Fruit fly (Drosophila melanogaster) whole organism, embryonic: ENCODE data around the gene CG9676.

Experiments used
- ATbp ChIP-seq: fragments of 200-800 bp; sonication (Bioruptor generic); optimal IDR thresholded peaks from 2 replicates; lab custom pipeline; 2017; ENCODE audit warnings: missing biosample characterization, mild to moderate bottlenecking, missing genetic modification characterization, missing genetic modification reagents
- Asciz ChIP-seq: fragments of 200-800 bp; sonication (Bioruptor generic); optimal IDR thresholded peaks from 2 replicates; lab custom pipeline; 2017; ENCODE audit warnings: missing biosample characterization, mild to moderate bottlenecking, missing genetic modification characterization, missing genetic modification reagents
- CG10431 ChIP-seq: fragments of 200-800 bp; sonication (Bioruptor generic); optimal IDR thresholded peaks from 3 replicates; lab custom pipeline; 2018; ENCODE audit warnings: missing biosample characterization, mild to moderate bottlenecking, missing genetic modification characterization
- CG11247 ChIP-seq: fragments of 200-800 bp; sonication (Bioruptor generic); IDR thresholded peaks from 2 replicates; pipeline ENCODE4 v1.3.6; 2022; ENCODE audit warnings: missing biosample characterization, missing genetic modification characterization
- CG11504 ChIP-seq: fragments of 200-800 bp; sonication (Bioruptor generic); optimal IDR thresholded peaks from 3 replicates; lab custom pipeline; 2019; ENCODE audit warnings: missing biosample characterization, mild to moderate bottlenecking, missing genetic modification characterization, moderate library complexity
- CG12391 ChIP-seq: fragments of 200-800 bp; sonication (Bioruptor generic); optimal IDR thresholded peaks from 3 replicates; lab custom pipeline; 2018; ENCODE audit warnings: missing biosample characterization, mild to moderate bottlenecking, missing genetic modification characterization, moderate library complexity
- CG14441 ChIP-seq: fragments of 200-800 bp; sonication (Bioruptor generic); IDR thresholded peaks from 2 replicates; pipeline ENCODE4 v1.3.6; 2022; ENCODE audit warnings: missing biosample characterization, missing genetic modification characterization
- CG17361 ChIP-seq: fragments of 200-800 bp; sonication (Bioruptor generic); IDR thresholded peaks from 3 replicates; pipeline ENCODE4 v1.3.6; 2022; ENCODE audit warnings: missing biosample characterization, missing genetic modification characterization
- CG17385 ChIP-seq: fragments of 200-800 bp; sonication (Bioruptor generic); optimal IDR thresholded peaks from 3 replicates; lab custom pipeline; 2018; ENCODE audit warnings: missing biosample characterization, mild to moderate bottlenecking, missing genetic modification characterization
- CG17912 ChIP-seq: fragments of 200-800 bp; sonication (Bioruptor generic); optimal IDR thresholded peaks from 2 replicates; lab custom pipeline; 2018; ENCODE audit warnings: missing biosample characterization, mild to moderate bottlenecking, missing genetic modification characterization
- CG18476 ChIP-seq: fragments of 200-800 bp; sonication (Bioruptor generic); optimal IDR thresholded peaks from 2 replicates; lab custom pipeline; 2016; ENCODE audit warnings: missing biosample characterization, mild to moderate bottlenecking, missing genetic modification characterization
- CG31441 ChIP-seq: fragments of 200-800 bp; sonication (Bioruptor generic); IDR thresholded peaks from 2 replicates; pipeline ENCODE4 v1.3.6; 2022; ENCODE audit warnings: missing biosample characterization, missing genetic modification characterization
- CG3407 ChIP-seq: fragments of 200-800 bp; sonication (Bioruptor generic); optimal IDR thresholded peaks from 2 replicates; lab custom pipeline; 2018; ENCODE audit warnings: missing biosample characterization, mild to moderate bottlenecking, missing genetic modification characterization
- CG7839 ChIP-seq: fragments of 200-800 bp; sonication (Bioruptor generic); optimal IDR thresholded peaks from 3 replicates; lab custom pipeline; 2018; ENCODE audit warnings: missing biosample characterization, mild to moderate bottlenecking, missing genetic modification characterization, moderate library complexity
- CG8388 ChIP-seq: fragments of 200-800 bp; sonication (Bioruptor generic); optimal IDR thresholded peaks from 2 replicates; lab custom pipeline; 2019; ENCODE audit warnings: missing biosample characterization, mild to moderate bottlenecking, missing genetic modification characterization, moderate library complexity
- CG9609 ChIP-seq: fragments of 200-800 bp; sonication (Bioruptor generic); optimal IDR thresholded peaks from 3 replicates; lab custom pipeline; 2016; ENCODE audit warnings: missing biosample characterization, missing genetic modification characterization
- Dip3 ChIP-seq: fragments of 200-800 bp; sonication (Bioruptor generic); optimal IDR thresholded peaks from 3 replicates; lab custom pipeline; 2016; ENCODE audit warnings: missing biosample characterization, missing genetic modification characterization
- Ets65A ChIP-seq: fragments of 200-800 bp; sonication (Bioruptor generic); peaks from one replicate; lab custom pipeline; 2016; ENCODE audit warnings: missing biosample characterization, missing genetic modification characterization
- MTF-1 ChIP-seq: fragments of 200-800 bp; sonication (Bioruptor generic); optimal IDR thresholded peaks from 2 replicates; lab custom pipeline; 2018; ENCODE audit warnings: missing biosample characterization, mild to moderate bottlenecking, missing genetic modification characterization, borderline replicate concordance
- Med ChIP-seq: fragments of 200-800 bp; sonication (Bioruptor generic); peaks from one replicate; lab custom pipeline; 2016; ENCODE audit warnings: missing biosample characterization, missing genetic modification characterization, mild to moderate bottlenecking, inconsistent platforms, moderate library complexity
- NC2α ChIP-seq: fragments of 200-800 bp; sonication (Bioruptor generic); optimal IDR thresholded peaks from 2 replicates; lab custom pipeline; 2016; ENCODE audit warnings: missing biosample characterization, missing genetic modification characterization
- NC2β ChIP-seq: fragments of 200-800 bp; sonication (Bioruptor generic); optimal IDR thresholded peaks from 2 replicates; lab custom pipeline; 2016; ENCODE audit warnings: missing biosample characterization, missing genetic modification characterization
- Oli ChIP-seq: fragments of 200-800 bp; sonication (Bioruptor generic); optimal IDR thresholded peaks from 2 replicates; lab custom pipeline; 2018; ENCODE audit warnings: missing biosample characterization, mild to moderate bottlenecking, missing genetic modification characterization, moderate library complexity
- Side ChIP-seq: fragments of 200-800 bp; sonication (Bioruptor generic); optimal IDR thresholded peaks from 2 replicates; lab custom pipeline; 2016; ENCODE audit warnings: missing biosample characterization, missing genetic modification characterization
- Six4 ChIP-seq: fragments of 200-800 bp; sonication (Bioruptor generic); optimal IDR thresholded peaks from 2 replicates; lab custom pipeline; 2016; ENCODE audit warnings: missing biosample characterization, missing genetic modification characterization
- Sox100B ChIP-seq: fragments of 200-800 bp; sonication (Bioruptor generic); optimal IDR thresholded peaks from 3 replicates; lab custom pipeline; 2018; ENCODE audit warnings: missing biosample characterization, mild to moderate bottlenecking, missing genetic modification characterization
- Ssrp ChIP-seq: fragments of 200-800 bp; sonication (Bioruptor generic); optimal IDR thresholded peaks from 2 replicates; lab custom pipeline; 2018; ENCODE audit warnings: missing biosample characterization, mild to moderate bottlenecking, missing genetic modification characterization, moderate library complexity
- aop ChIP-seq: fragments of 200-800 bp; sonication (Bioruptor generic); IDR thresholded peaks from 2 replicates; pipeline ENCODE4 v1.3.6; 2022; ENCODE audit warnings: missing biosample characterization, missing genetic modification characterization
- bsh ChIP-seq, 2 experiments: fragments of 200-800 bp; sonication (Bioruptor generic); optimal IDR thresholded peaks; 2 replicates each; lab custom pipeline; 2017 to 2018; ENCODE audit warnings: mild to moderate bottlenecking in 2 of 2, missing biosample characterization in 2 of 2, missing genetic modification characterization in 2 of 2, moderate library complexity in 1 of 2
- chm ChIP-seq: fragments of 200-800 bp; sonication (Bioruptor generic); IDR thresholded peaks from 2 replicates; pipeline ENCODE4 v1.3.6; 2022; ENCODE audit warnings: missing biosample characterization, missing genetic modification characterization
- chn ChIP-seq: fragments of 200-800 bp; sonication (Bioruptor generic); optimal IDR thresholded peaks from 2 replicates; lab custom pipeline; 2016; ENCODE audit warnings: missing biosample characterization, missing genetic modification characterization
- dan ChIP-seq: fragments of 200-800 bp; sonication (Bioruptor generic); IDR thresholded peaks from 2 replicates; pipeline ENCODE4 v1.3.6; 2022; ENCODE audit warnings: missing biosample characterization, missing genetic modification characterization
- dmrt99B ChIP-seq: fragments of 200-800 bp; sonication (Bioruptor generic); optimal IDR thresholded peaks from 2 replicates; lab custom pipeline; 2018; ENCODE audit warnings: missing biosample characterization, mild to moderate bottlenecking, missing genetic modification characterization, moderate library complexity
- exex ChIP-seq: fragments of 200-800 bp; sonication (Bioruptor generic); optimal IDR thresholded peaks from 4 replicates; lab custom pipeline; 2018; ENCODE audit warnings: missing biosample characterization, mild to moderate bottlenecking, missing genetic modification characterization, moderate library complexity
- fd96Cb ChIP-seq: fragments of 200-800 bp; sonication (Bioruptor generic); optimal IDR thresholded peaks from 2 replicates; lab custom pipeline; 2018; ENCODE audit warnings: missing biosample characterization, mild to moderate bottlenecking, missing genetic modification characterization, moderate library complexity
- gem ChIP-seq: fragments of 200-800 bp; sonication (Bioruptor generic); optimal IDR thresholded peaks from 2 replicates; lab custom pipeline; 2019; ENCODE audit warnings: missing biosample characterization, mild to moderate bottlenecking, missing genetic modification characterization, moderate library complexity
- gsb ChIP-seq: fragments of 200-800 bp; sonication (Bioruptor generic); IDR thresholded peaks from 2 replicates; pipeline ENCODE4 v1.3.6; 2022; ENCODE audit warnings: missing biosample characterization, missing genetic modification characterization
- nmo ChIP-seq: fragments of 200-800 bp; sonication (Bioruptor generic); optimal IDR thresholded peaks from 2 replicates; lab custom pipeline; 2018; ENCODE audit warnings: missing biosample characterization, mild to moderate bottlenecking, missing genetic modification characterization, moderate library complexity
- phol ChIP-seq: fragments of 200-800 bp; sonication (Bioruptor generic); optimal IDR thresholded peaks from 3 replicates; lab custom pipeline; 2018; ENCODE audit warnings: missing biosample characterization, mild to moderate bottlenecking, missing genetic modification characterization, moderate library complexity
- sens ChIP-seq: fragments of 200-800 bp; sonication (Bioruptor generic); peaks from one replicate; lab custom pipeline; 2016; ENCODE audit warnings: missing biosample characterization, missing genetic modification characterization
- tup ChIP-seq: fragments of 200-800 bp; sonication (Bioruptor generic); optimal IDR thresholded peaks from 2 replicates; lab custom pipeline; 2016; ENCODE audit warnings: missing biosample characterization, mild to moderate bottlenecking, missing genetic modification characterization, moderate library complexity

The CG9676 gene

DNA sequence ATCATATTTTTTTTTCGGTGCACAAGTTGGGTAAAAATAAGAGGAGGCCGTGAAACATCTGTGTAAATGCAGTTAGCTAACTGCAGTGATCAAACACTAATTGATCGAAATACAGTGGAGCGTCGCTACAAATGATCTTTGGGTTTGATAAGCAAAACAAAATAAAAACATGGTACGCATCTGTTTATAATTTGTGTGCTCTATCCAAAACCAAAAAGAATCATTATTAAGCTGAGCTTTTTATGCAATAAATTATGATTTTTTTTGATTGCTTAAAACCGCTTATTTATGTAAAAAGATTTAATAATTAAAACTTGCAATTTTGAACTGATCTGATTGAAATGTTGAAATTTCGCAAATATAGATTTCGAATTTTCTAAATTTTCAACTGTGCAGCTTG, 29.7 kb downstream of the CG9676 start (continued):
- TF ChIP-seq CG3407 (GFP tag; lab: Kevin White, UChicago) (no peak), CG9609 (no peak), CG12391 (tag; lab: Kevin White, UChicago) (peak; percentile 28), tup (GFP tag; lab: Kevin White, UChicago) (no peak), CG11247 (GFP tag; lab: Robert Waterston, UW) (no peak), phol (tag; lab: Kevin White, UChicago) (peak; percentile 29), Ets65A (GFP tag; lab: Kevin White, UChicago) (peak; percentile 9), CG17385 (GFP tag; lab: Kevin White, UChicago) (peak; percentile 18), CG18476 (no peak), CG7839 (tag; lab: Kevin White, UChicago) (peak; percentile 31), CG10431 (GFP tag; lab: Kevin White, UChicago) (no peak), dan (GFP tag; lab: Robert Waterston, UW) (no peak), fd96Cb (tag; lab: Kevin White, UChicago) (no peak), Asciz (peak; percentile 10), dmrt99B (tag; lab: Kevin White, UChicago) (peak; percentile 52), Dip3 (GFP tag; lab: Kevin White, UChicago) (no peak), Ssrp (tag; lab: Kevin White, UChicago) (no peak), bsh (GFP tag; optimal IDR thresholded peaks at IDR 0.05; lab: Kevin White, UChicago) (peak in 1 of 2 experiments; percentile 5), sens (GFP tag; lab: Kevin White, UChicago) (peak; percentile 87), ATbp (GFP tag; lab: Kevin White, UChicago) (peak; percentile 29), gsb (GFP tag; lab: Robert Waterston, UW) (no peak), nmo (GFP tag; lab: Kevin White, UChicago) (peak; percentile 6), CG11504 (tag; lab: Kevin White, UChicago) (peak; percentile 43), CG8388 (GFP tag; lab: Kevin White, UChicago) (peak; percentile 2), Oli (tag; lab: Kevin White, UChicago) (peak; percentile 29), Sox100B (GFP tag; lab: Kevin White, UChicago) (peak; percentile 38), gem (peak; percentile 51), CG17361 (GFP tag; lab: Robert Waterston, UW) (peak; percentile 52; the same call in 2 of the 3 replicates), NC2β (GFP tag; lab: Kevin White, UChicago) (no peak), CG31441 (GFP tag; lab: Robert Waterston, UW) (peak; percentile 21; the same call in 1 of the 2 replicates), chn (GFP tag; lab: Kevin White, UChicago) (no peak), Six4 (no peak), MTF-1 (GFP tag; lab: Kevin White, UChicago) (no peak), chm (GFP tag; lab: Robert Waterston, UW) (no peak)

DNA sequence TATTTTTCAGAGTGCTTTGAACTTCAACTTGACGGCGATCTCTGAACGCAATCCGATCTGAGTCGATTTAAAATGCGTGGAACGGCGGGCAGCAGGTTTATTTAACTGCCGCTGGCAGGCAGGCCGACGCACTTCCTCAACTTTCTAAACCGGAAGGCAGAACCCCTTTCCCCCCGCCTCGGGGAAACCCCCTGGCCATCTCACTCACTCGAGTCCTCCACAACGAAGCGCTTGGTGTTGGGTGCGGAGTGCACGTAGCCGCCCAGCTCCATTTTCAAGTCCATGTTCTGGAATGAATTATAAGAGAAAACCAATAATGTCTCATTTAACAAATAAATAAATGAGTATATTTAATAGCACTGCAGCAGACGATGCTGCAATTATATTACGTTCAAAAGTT, 30.1 kb downstream of the CG9676 start:
- TF ChIP-seq aop (GFP tag; lab: Robert Waterston, UW) = peak; percentile 58; the same call in 1 of the 2 replicates
- no peak for TF ChIP-seq CG14441 (GFP tag; lab: Robert Waterston, UW)

DNA sequence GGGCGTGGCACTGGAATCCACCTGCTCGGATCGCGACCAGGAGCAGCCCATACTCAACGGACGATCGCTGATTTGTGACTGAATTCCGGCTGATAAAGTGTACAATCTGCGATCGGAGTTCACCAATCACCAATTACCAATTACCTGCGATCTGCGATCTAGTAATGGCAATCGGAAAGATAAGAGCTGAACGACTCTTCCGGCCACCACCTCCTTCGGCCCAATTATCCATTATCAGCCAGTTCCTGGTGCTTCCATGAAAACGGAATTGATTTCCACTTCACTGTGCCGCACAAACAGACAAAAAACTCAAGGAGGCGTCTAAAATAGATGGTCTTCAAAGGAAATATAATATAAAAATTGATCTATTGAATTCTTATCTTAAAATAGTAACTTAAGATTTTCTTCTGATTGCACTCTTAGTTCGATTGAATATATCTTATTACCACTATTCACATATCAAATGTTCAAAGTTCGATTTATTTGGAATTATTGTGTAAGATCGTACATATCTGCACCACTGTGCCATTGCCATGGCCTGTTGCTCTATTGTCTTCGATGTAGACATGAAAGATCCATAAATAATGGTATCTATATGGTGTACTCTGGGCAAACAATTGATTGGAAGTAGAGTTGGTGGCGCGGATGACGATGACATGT, 35.4 kb downstream of the CG9676 start, which contains the start of gene CG15865:
CG15865 (minus strand) TSS at position 51 of the 660 bp plus-strand sequence.
- TF ChIP-seq Med (GFP tag; lab: Kevin White, UChicago) = peak; percentile 28
- peak; percentile 79 for TF ChIP-seq Ets65A (GFP tag; lab: Kevin White, UChicago)
- TF ChIP-seq Side (GFP tag; lab: Kevin White, UChicago) = no peak
- TF ChIP-seq sens (GFP tag; lab: Kevin White, UChicago) = peak; percentile 64
- TF ChIP-seq CG17912 (GFP tag; lab: Kevin White, UChicago) = no peak
- TF ChIP-seq NC2α (GFP tag; lab: Kevin White, UChicago) = no peak
- TF ChIP-seq exex (tag; lab: Kevin White, UChicago) = peak; percentile 0
